Fruit fly (Drosophila melanogaster): ENCODE results near the gene CG18666.
A peak's percentile ranks its signal among the peaks of the same experiment; 100 is the strongest.

Gene CG18666

DNA sequence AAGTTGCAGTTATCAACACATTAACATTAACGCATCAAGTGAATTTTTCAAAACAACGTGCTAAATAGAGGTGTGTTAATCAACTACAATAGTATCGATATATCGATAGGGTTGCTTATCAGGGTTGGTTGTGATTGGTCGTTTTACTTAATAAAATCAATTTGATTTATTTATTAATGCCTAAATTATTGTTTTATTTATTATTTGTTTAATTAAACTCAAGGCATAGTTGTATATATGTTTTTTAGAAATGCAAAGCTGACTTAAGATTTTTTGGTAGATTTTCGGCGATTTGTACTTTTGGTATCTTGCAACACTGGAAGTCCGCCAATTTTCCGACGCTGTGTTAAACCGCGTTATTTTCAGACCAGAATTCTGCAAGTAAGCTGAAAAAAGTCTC is 23.6 kb upstream of the CG18666 start, which contains the start of the genes Art8 and dUTPase (continued):
- TF ChIP-seq CG3163 (GFP tag; optimal IDR thresholded peaks at IDR 0.05) (no peak), CG14050 (GFP tag; IDR thresholded peaks at IDR 0.05) (0 out of 3 replicates have a peak, but pooled peaks have one; percentile 25), dati (GFP tag; IDR thresholded peaks at IDR 0.05) (no peak), bab2 (GFP tag; optimal IDR thresholded peaks at IDR 0.05) (no peak), CG3847 (GFP tag; IDR thresholded peaks at IDR 0.05) (peak; percentile 83), nom (GFP tag; optimal IDR thresholded peaks at IDR 0.05) (no peak), aop (GFP tag; IDR thresholded peaks at IDR 0.05) (no peak), CG12155 (GFP tag; optimal IDR thresholded peaks at IDR 0.05) (peak; percentile 76), sim (GFP tag; IDR thresholded peaks at IDR 0.05) (no peak), Fer1 (GFP tag; optimal IDR thresholded peaks at IDR 0.05) (peak; percentile 73), fd3F (GFP tag; optimal IDR thresholded peaks at IDR 0.05) (peak; percentile 62), tx (GFP tag; optimal IDR thresholded peaks at IDR 0.05) (no peak), zfh2 (GFP tag; optimal IDR thresholded peaks at IDR 0.05) (peak; percentile 53), NK7.1 (GFP tag; optimal IDR thresholded peaks at IDR 0.05) (no peak), CG7745 (tag; optimal IDR thresholded peaks at IDR 0.05) (no peak), grau (tag; optimal IDR thresholded peaks at IDR 0.05) (peak; percentile 76), CG12744 (GFP tag; optimal IDR thresholded peaks at IDR 0.05) (peak; percentile 30), CG11695 (GFP tag; IDR thresholded peaks at IDR 0.05) (peak; percentile 48; the same call in 1 of the 3 replicates), slou (GFP tag; optimal IDR thresholded peaks at IDR 0.05) (peak; percentile 69), CoRest (tag; optimal IDR thresholded peaks at IDR 0.05) (peak; percentile 82), B-H1 (GFP tag; IDR thresholded peaks at IDR 0.05) (no peak), MESR4 (GFP tag; optimal IDR thresholded peaks at IDR 0.05) (peak; percentile 26), Deaf1 (tag; optimal IDR thresholded peaks at IDR 0.05) (no peak), CG8359 (GFP tag; optimal IDR thresholded peaks at IDR 0.05; ENCODE audit: borderline replicate concordance) (no peak), sens-2 (GFP tag; IDR thresholded peaks at IDR 0.05) (no peak), stwl (tag; optimal IDR thresholded peaks at IDR 0.05) (peak; percentile 86), CG10209 (GFP tag; optimal IDR thresholded peaks at IDR 0.05) (peak; percentile 66), tin (GFP tag; optimal IDR thresholded peaks at IDR 0.05) (peak; percentile 77), dysf (GFP tag; IDR thresholded peaks at IDR 0.05) (peak; percentile 54), CG10565 (GFP tag; optimal IDR thresholded peaks at IDR 0.05) (no peak), CG30403 (GFP tag; optimal IDR thresholded peaks at IDR 0.05) (peak; percentile 87), tgo (GFP tag; IDR thresholded peaks at IDR 0.05) (peak; percentile 42), CG4820 (GFP tag; optimal IDR thresholded peaks at IDR 0.05) (peak; percentile 59), CG17612 (GFP tag; IDR thresholded peaks at IDR 0.05) (no peak), sob (GFP tag; IDR thresholded peaks at IDR 0.05) (peak; percentile 88), crol (GFP tag; IDR thresholded peaks at IDR 0.05) (no peak), kay (GFP tag; optimal IDR thresholded peaks at IDR 0.05) (peak; percentile 68), CG2875 (GFP tag; optimal IDR thresholded peaks at IDR 0.05) (no peak), D (optimal IDR thresholded peaks at IDR 0.05) (no peak), D (GFP tag; optimal IDR thresholded peaks at IDR 0.05) (no peak), CG4404 (GFP tag; IDR thresholded peaks at IDR 0.05) (peak; percentile 52; the same call in 1 of the 2 replicates), Dll (GFP tag; IDR thresholded peaks at IDR 0.05; ENCODE audit: partially characterized antibody) (peak; percentile 96), ab (GFP tag; optimal IDR thresholded peaks at IDR 0.05) (no peak), CG5953 (GFP tag; IDR thresholded peaks at IDR 0.05) (peak; percentile 63; the same call in 1 of the 2 replicates), abd-A (tag; optimal IDR thresholded peaks at IDR 0.05) (no peak), Side (GFP tag; optimal IDR thresholded peaks at IDR 0.05) (no peak), Mrtf (GFP tag; IDR thresholded peaks at IDR 0.05) (no peak; the same call in 2 of the 3 replicates), Nf-YA (GFP tag; IDR thresholded peaks at IDR 0.05) (no peak), CG18476 (GFP tag; optimal IDR thresholded peaks at IDR 0.05) (peak; percentile 51), CG11093 (GFP tag; IDR thresholded peaks at IDR 0.05) (no peak), Ets65A (GFP tag) (peak; percentile 94), fd64A (GFP tag; optimal IDR thresholded peaks at IDR 0.05) (no peak), Asciz (GFP tag; optimal IDR thresholded peaks at IDR 0.05) (no peak)

Measured in whole organism, embryonic.